Worm (Caenorhabditis elegans) whole organism, L4/young adult: ENCODE results near the gene F17E9.2.

ENCODE experiments used
- W03F9.2 ChIP-seq: fragments of 150-350 bp; optimal IDR thresholded peaks from 2 replicates; lab custom pipeline; 2014; ENCODE audit warnings: missing biosample characterization, missing genetic modification characterization
- him-1 ChIP-seq: sonication (generic microtip); optimal IDR thresholded peaks from 2 replicates; lab custom pipeline; 2016; ENCODE audit warnings: missing genotype, missing genetic modification reagents, missing genetic modification characterization, missing compliant biosample characterization

DNA sequence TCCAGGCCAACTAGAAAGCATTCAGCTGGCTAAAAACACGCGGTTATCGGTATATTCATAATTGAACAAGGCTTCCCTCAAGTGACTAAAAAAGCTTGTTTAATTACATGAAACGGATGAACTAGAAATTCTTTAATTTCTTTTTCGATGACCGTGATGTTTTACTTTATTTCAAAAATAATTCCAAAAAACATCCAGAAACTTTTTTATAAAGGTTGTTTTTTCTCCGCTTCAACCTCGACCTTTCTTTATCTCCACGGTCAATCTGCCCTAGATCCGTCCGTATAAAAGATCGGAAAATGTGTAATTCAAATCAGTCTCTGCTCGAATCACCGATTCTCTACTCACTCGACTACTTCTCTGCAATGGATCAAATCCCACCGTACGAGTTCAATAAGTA lies 10.2 kb upstream of the F17E9.2 start, which contains the start of gene F17E9.5:
- no peak for TF ChIP-seq him-1 (tag; lab: Kevin White, UChicago)
- no peak for TF ChIP-seq W03F9.2 (tag; lab: Kevin White, UChicago)
